Worm (Caenorhabditis elegans) whole organism, L1 larva: ENCODE data around the gene T27F7.12.

Experiments used
- C16A3.4 ChIP-seq: fragments of 150-350 bp; optimal IDR thresholded peaks from 2 replicates; lab custom pipeline; 2014; ENCODE audit warnings: missing biosample characterization, missing genetic modification characterization
- C34B4.2 ChIP-seq: sonication (generic microtip); optimal IDR thresholded peaks from 2 replicates; lab custom pipeline; 2017; ENCODE audit warnings: mild to moderate bottlenecking, missing genetic modification characterization, missing compliant biosample characterization
- Y116A8C.19 ChIP-seq: sonication (generic microtip); optimal IDR thresholded peaks from 2 replicates; lab custom pipeline; 2016; ENCODE audit warnings: missing compliant biosample characterization, missing genetic modification characterization, borderline replicate concordance
- aly-2 ChIP-seq: fragments of 150-350 bp; optimal IDR thresholded peaks from 2 replicates; lab custom pipeline; 2014; ENCODE audit warnings: missing biosample characterization, missing genetic modification characterization
- ama-1 ChIP-seq: fragments of 150-350 bp; optimal IDR thresholded peaks from 2 replicates; lab custom pipeline; 2014
- blmp-1 ChIP-seq: fragments of 150-350 bp; optimal IDR thresholded peaks from 2 replicates; lab custom pipeline; 2014; ENCODE audit warnings: missing biosample characterization, missing genetic modification characterization
- ceh-63 ChIP-seq: fragments of 200-800 bp; sonication (Bioruptor generic); optimal IDR thresholded peaks from 2 replicates; lab custom pipeline; 2018; ENCODE audit warnings: mild to moderate bottlenecking, missing genetic modification characterization, missing compliant biosample characterization
- dpl-1 ChIP-seq, 3 experiments: fragments of 150-350 bp in 2 of 3; sonication (generic microtip) in 1 of 3; optimal IDR thresholded peaks; 2 replicates each; lab custom pipeline; 2014 to 2017; ENCODE audit warnings: missing biosample characterization in 3 of 3, missing genetic modification characterization in 3 of 3, missing genetic modification reagents in 3 of 3
- efl-1 ChIP-seq, 4 experiments: fragments of 150-350 bp; optimal IDR thresholded peaks in 3 of 4; peaks in 1 of 4; 1 replicate in 1 of 4; 2 replicates in 3 of 4; lab custom pipeline; 2014; ENCODE audit warnings: missing biosample characterization in 2 of 4, missing genetic modification characterization in 2 of 4, missing genetic modification reagents in 2 of 4
- egl-13 ChIP-seq: sonication (generic microtip); optimal IDR thresholded peaks from 2 replicates; lab custom pipeline; 2016; ENCODE audit warnings: missing genotype, missing genetic modification reagents, missing genetic modification characterization, missing compliant biosample characterization
- egl-27 ChIP-seq, 2 experiments: fragments of 150-350 bp in 1 of 2; sonication (generic microtip); optimal IDR thresholded peaks; 3 replicates each; lab custom pipeline; 2017 to 2018; ENCODE audit warnings: missing biosample characterization in 2 of 2, missing genetic modification characterization in 2 of 2, missing genetic modification reagents in 2 of 2
- elt-2 ChIP-seq: sonication (generic microtip); optimal IDR thresholded peaks from 2 replicates; lab custom pipeline; 2016; ENCODE audit warnings: missing genetic modification characterization, mild to moderate bottlenecking, inconsistent platforms, missing compliant biosample characterization, missing genetic modification reagents
- fkh-4 ChIP-seq: sonication (generic microtip); optimal IDR thresholded peaks from 2 replicates; lab custom pipeline; 2016; ENCODE audit warnings: missing compliant biosample characterization, missing genetic modification characterization, borderline replicate concordance
- fos-1 ChIP-seq: fragments of 150-350 bp; optimal IDR thresholded peaks from 2 replicates; lab custom pipeline; 2014; ENCODE audit warnings: missing biosample characterization, missing genetic modification characterization
- grh-1 ChIP-seq: fragments of 200-800 bp; sonication (Bioruptor generic); IDR thresholded peaks from 2 replicates; pipeline ENCODE4 v1.3.6; 2022; ENCODE audit warnings: missing genetic modification reagents, missing genetic modification characterization, missing compliant biosample characterization
- hlh-17 ChIP-seq: fragments of 200-800 bp; sonication (Bioruptor generic); optimal IDR thresholded peaks from 2 replicates; lab custom pipeline; 2018; ENCODE audit warnings: missing genetic modification characterization, mild to moderate bottlenecking, missing compliant biosample characterization, moderate library complexity, borderline replicate concordance
- hpl-2 ChIP-seq: fragments of 150-350 bp; optimal IDR thresholded peaks from 2 replicates; lab custom pipeline; 2014; ENCODE audit warnings: missing biosample characterization, missing genetic modification reagents, missing genetic modification characterization
- lin-13 ChIP-seq: fragments of 150-350 bp; optimal IDR thresholded peaks from 2 replicates; lab custom pipeline; 2014; ENCODE audit warnings: missing biosample characterization, missing genetic modification reagents, missing genetic modification characterization
- lin-14 ChIP-seq: fragments of 200-800 bp; sonication (Bioruptor generic); optimal IDR thresholded peaks from 2 replicates; lab custom pipeline; 2018; ENCODE audit warnings: mild to moderate bottlenecking, missing genetic modification characterization, moderate library complexity, missing compliant biosample characterization
- lin-15B ChIP-seq: fragments of 150-350 bp; sonication (generic microtip); optimal IDR thresholded peaks from 3 replicates; lab custom pipeline; 2014; ENCODE audit warnings: missing biosample characterization, missing genetic modification characterization
- lin-35 ChIP-seq, 2 experiments: fragments of 150-350 bp; optimal IDR thresholded peaks; 2 replicates each; lab custom pipeline; 2014; ENCODE audit warnings: missing biosample characterization in 2 of 2, missing genetic modification characterization in 2 of 2, missing genetic modification reagents in 2 of 2
- lin-39 ChIP-seq: fragments of 150-350 bp; optimal IDR thresholded peaks from 2 replicates; lab custom pipeline; 2014; ENCODE audit warnings: missing biosample characterization, missing genetic modification reagents, missing genetic modification characterization
- mab-9 ChIP-seq: fragments of 200-800 bp; sonication (Bioruptor generic); IDR thresholded peaks from 2 replicates; pipeline ENCODE4 v1.3.6; 2022; ENCODE audit warnings: missing genetic modification reagents, missing genetic modification characterization, missing compliant biosample characterization
- mdl-1 ChIP-seq, 2 experiments: fragments of 150-350 bp; optimal IDR thresholded peaks; 2 replicates each; lab custom pipeline; 2014 to 2017; ENCODE audit warnings: missing biosample characterization in 2 of 2, missing genetic modification characterization in 2 of 2, inconsistent platforms in 1 of 2
- mef-2 ChIP-seq: fragments of 150-350 bp; optimal IDR thresholded peaks from 2 replicates; lab custom pipeline; 2014; ENCODE audit warnings: missing biosample characterization, missing genetic modification characterization
- mep-1 ChIP-seq: fragments of 150-350 bp; optimal IDR thresholded peaks from 2 replicates; lab custom pipeline; 2014; ENCODE audit warnings: missing biosample characterization, missing genetic modification characterization
- nhr-11 ChIP-seq: fragments of 150-350 bp; optimal IDR thresholded peaks from 2 replicates; lab custom pipeline; 2014; ENCODE audit warnings: missing biosample characterization, missing genetic modification characterization
- nhr-20 ChIP-seq: sonication (generic microtip); optimal IDR thresholded peaks from 2 replicates; lab custom pipeline; 2016; ENCODE audit warnings: mild to moderate bottlenecking, missing genetic modification characterization, missing compliant biosample characterization
- nhr-71 ChIP-seq: sonication (generic microtip); optimal IDR thresholded peaks from 2 replicates; lab custom pipeline; 2016; ENCODE audit warnings: mild to moderate bottlenecking, missing genetic modification characterization, moderate library complexity, missing compliant biosample characterization
- nhr-77 ChIP-seq: fragments of 150-350 bp; optimal IDR thresholded peaks from 2 replicates; lab custom pipeline; 2014; ENCODE audit warnings: missing biosample characterization, missing genetic modification characterization
- nhr-85 ChIP-seq: sonication (generic microtip); peaks from one replicate; lab custom pipeline; 2016; ENCODE audit warnings: missing genetic modification characterization, inconsistent platforms, missing compliant biosample characterization
- pag-3 ChIP-seq: sonication (generic microtip); optimal IDR thresholded peaks from 2 replicates; lab custom pipeline; 2017; ENCODE audit warnings: missing genetic modification characterization, mild to moderate bottlenecking, missing compliant biosample characterization, antibody characterized with exemption, borderline replicate concordance; ENCODE audit not compliant: insufficient read depth
- pqm-1 ChIP-seq: sonication (generic microtip); optimal IDR thresholded peaks from 3 replicates; lab custom pipeline; 2017; ENCODE audit warnings: missing biosample characterization, missing genetic modification characterization
- rnt-1 ChIP-seq: sonication (generic microtip); optimal IDR thresholded peaks from 2 replicates; lab custom pipeline; 2016; ENCODE audit warnings: mild to moderate bottlenecking, missing genetic modification characterization, moderate library complexity, missing compliant biosample characterization
- skn-1 ChIP-seq: fragments of 150-350 bp; optimal IDR thresholded peaks from 2 replicates; lab custom pipeline; 2014; ENCODE audit warnings: missing biosample characterization, missing genetic modification characterization
- snu-23 ChIP-seq: sonication (generic microtip); optimal IDR thresholded peaks from 2 replicates; lab custom pipeline; 2016; ENCODE audit warnings: missing genetic modification characterization, missing compliant biosample characterization
- sup-37 ChIP-seq: fragments of 200-800 bp; sonication (Bioruptor generic); optimal IDR thresholded peaks from 2 replicates; lab custom pipeline; 2018; ENCODE audit warnings: mild to moderate bottlenecking, missing genetic modification characterization, missing compliant biosample characterization
- unc-130 ChIP-seq: fragments of 150-350 bp; optimal IDR thresholded peaks from 2 replicates; lab custom pipeline; 2017; ENCODE audit warnings: missing biosample characterization, missing genetic modification characterization, inconsistent platforms
- unc-86 ChIP-seq: sonication (generic microtip); optimal IDR thresholded peaks from 2 replicates; lab custom pipeline; 2016; ENCODE audit warnings: missing genetic modification characterization, missing compliant biosample characterization
- vab-15 ChIP-seq: sonication (generic microtip); optimal IDR thresholded peaks from 2 replicates; lab custom pipeline; 2017; ENCODE audit warnings: missing genotype, mild to moderate bottlenecking, missing genetic modification characterization, missing compliant biosample characterization
- zag-1 ChIP-seq: fragments of 150-350 bp; optimal IDR thresholded peaks from 2 replicates; lab custom pipeline; 2014; ENCODE audit warnings: missing biosample characterization, missing genetic modification characterization
- zip-4 ChIP-seq: fragments of 200-800 bp; sonication (Bioruptor generic); optimal IDR thresholded peaks from 2 replicates; lab custom pipeline; 2018; ENCODE audit warnings: mild to moderate bottlenecking, missing genetic modification characterization, moderate library complexity, missing compliant biosample characterization
- ztf-11 ChIP-seq, 2 experiments: sonication (generic microtip); optimal IDR thresholded peaks; 2 replicates each; lab custom pipeline; 2016 to 2017; ENCODE audit warnings: missing genetic modification characterization in 2 of 2, missing biosample characterization in 1 of 2, missing compliant biosample characterization in 1 of 2

T27F7.12 gene

ce11 chrII:4993530-4994192, 3.8 kb downstream of the T27F7.12 start, which contains the start of the genes eif-1 and vps-24 (continued):
- no peak for TF ChIP-seq elt-2 (tag; lab: Kevin White, UChicago)
- TF ChIP-seq lin-14 (GFP tag; lab: Kevin White, UChicago): peak; percentile 49
- TF ChIP-seq ama-1 (lab: Kevin White, UChicago): no peak
- no peak for TF ChIP-seq grh-1
- no peak for TF ChIP-seq egl-27 (tag; optimal IDR thresholded peaks at IDR 0.05; lab: Kevin White, UChicago)
- peak; percentile 62 to 65 for TF ChIP-seq lin-35 (GFP tag; optimal IDR thresholded peaks at IDR 0.05; lab: Kevin White, UChicago)
- peak; percentile 65 for TF ChIP-seq rnt-1
- no peak for TF ChIP-seq lin-39 (tag; lab: Kevin White, UChicago)
- TF ChIP-seq sup-37 (GFP tag; lab: Kevin White, UChicago): no peak
- no peak for TF ChIP-seq egl-13 (tag; lab: Kevin White, UChicago)
- no peak for TF ChIP-seq mdl-1 (tag; optimal IDR thresholded peaks at IDR 0.05; lab: Kevin White, UChicago)
- TF ChIP-seq pag-3 (tag; lab: Kevin White, UChicago): no peak
- TF ChIP-seq vab-15 (tag; lab: Kevin White, UChicago): no peak
- TF ChIP-seq nhr-20 (tag; lab: Kevin White, UChicago): peak; percentile 27
- peak; percentile 17 for TF ChIP-seq lin-13 (GFP tag; lab: Kevin White, UChicago)
- no peak for TF ChIP-seq ztf-11 (tag; optimal IDR thresholded peaks at IDR 0.05; lab: Kevin White, UChicago)
- peak; percentile 30 for TF ChIP-seq C16A3.4 (tag; lab: Kevin White, UChicago)
- TF ChIP-seq zip-4 (GFP tag; lab: Kevin White, UChicago): no peak
- no peak for TF ChIP-seq nhr-11 (tag; lab: Kevin White, UChicago)
- TF ChIP-seq hlh-17 (GFP tag; lab: Kevin White, UChicago): no peak
- peak; percentile 56 for TF ChIP-seq lin-15B (tag; lab: Kevin White, UChicago)
- no peak for TF ChIP-seq fos-1 (tag; lab: Kevin White, UChicago)
- TF ChIP-seq C34B4.2 (tag; lab: Kevin White, UChicago): no peak
- TF ChIP-seq skn-1 (tag; lab: Kevin White, UChicago): peak; percentile 2
- no peak for TF ChIP-seq hpl-2 (GFP tag; lab: Kevin White, UChicago)
- no peak for TF ChIP-seq mef-2 (tag; lab: Kevin White, UChicago)
- TF ChIP-seq aly-2: no peak
- no peak for TF ChIP-seq fkh-4 (tag; lab: Kevin White, UChicago)
- TF ChIP-seq Y116A8C.19: no peak
- TF ChIP-seq mab-9 (GFP tag; lab: Robert Waterston, UW): no peak
- TF ChIP-seq zag-1 (tag; lab: Kevin White, UChicago): no peak

- peak; percentile 11 for TF ChIP-seq snu-23 (GFP tag; lab: Kevin White, UChicago)
- peak; percentile 18 for TF ChIP-seq rnt-1
- TF ChIP-seq unc-86 (tag; lab: Kevin White, UChicago): no peak
- no peak for TF ChIP-seq nhr-11 (tag; lab: Kevin White, UChicago)
- peak; percentile 19 for TF ChIP-seq skn-1 (tag; lab: Kevin White, UChicago)
- TF ChIP-seq pqm-1 (tag; lab: Kevin White, UChicago): no peak
- TF ChIP-seq nhr-85 (tag; lab: Kevin White, UChicago): peak; percentile 74
- peak; percentile 47 for TF ChIP-seq mep-1 (tag; lab: Kevin White, UChicago)
- no peak for TF ChIP-seq lin-35 (GFP tag; optimal IDR thresholded peaks at IDR 0.05; lab: Kevin White, UChicago)
- TF ChIP-seq ama-1 (lab: Kevin White, UChicago): no peak
- TF ChIP-seq ceh-63 (GFP tag; lab: Kevin White, UChicago): no peak
- TF ChIP-seq efl-1 (optimal IDR thresholded peaks at IDR 0.05; lab: Kevin White, UChicago): no peak
- peak; percentile 9 to 93 for TF ChIP-seq efl-1 (GFP tag; optimal IDR thresholded peaks at IDR 0.05 in 1 of 2; lab: Kevin White, UChicago)
- TF ChIP-seq blmp-1: peak; percentile 28
- TF ChIP-seq nhr-71 (tag; lab: Kevin White, UChicago): peak; percentile 25
- TF ChIP-seq unc-130 (tag; lab: Kevin White, UChicago): no peak
- TF ChIP-seq dpl-1 (GFP tag; optimal IDR thresholded peaks at IDR 0.05; lab: Kevin White, UChicago): peak in 2 of 3 experiments; percentile 28 to 30
- peak; percentile 67 for TF ChIP-seq lin-14 (GFP tag; lab: Kevin White, UChicago)
- no peak for TF ChIP-seq nhr-77 (tag; lab: Kevin White, UChicago)
Observed at ce11 chrII:4994939-4995338, 5.0 kb downstream of the T27F7.12 start, which contains the start of gene rnh-1.0. TSS of gene rnh-1.0 (plus strand) at chrII:4995327.
